Fruit fly (Drosophila melanogaster) whole organism, embryonic: ENCODE data around the gene CG33258.

Experiments
- Atf-2 ChIP-seq: fragments of 200-800 bp; sonication (Bioruptor generic); optimal IDR thresholded peaks from 2 replicates; lab custom pipeline; 2016; ENCODE audit warnings: missing biosample characterization, missing genetic modification characterization
- CG10147 ChIP-seq: fragments of 200-800 bp; sonication (Bioruptor generic); optimal IDR thresholded peaks from 2 replicates; lab custom pipeline; 2019; ENCODE audit warnings: missing biosample characterization, mild to moderate bottlenecking, missing genetic modification characterization, moderate library complexity
- CG11723 ChIP-seq: fragments of 200-800 bp; sonication (Bioruptor generic); optimal IDR thresholded peaks from 2 replicates; lab custom pipeline; 2017; ENCODE audit warnings: missing biosample characterization, mild to moderate bottlenecking, missing genetic modification characterization
- CG12071 ChIP-seq: fragments of 200-800 bp; sonication (Bioruptor generic); optimal IDR thresholded peaks from 3 replicates; lab custom pipeline; 2018; ENCODE audit warnings: missing biosample characterization, mild to moderate bottlenecking, missing genetic modification characterization
- CG13123 ChIP-seq: fragments of 200-800 bp; sonication (Bioruptor generic); optimal IDR thresholded peaks from 2 replicates; lab custom pipeline; 2016; ENCODE audit warnings: missing biosample characterization, missing genetic modification characterization
- CG13296 ChIP-seq: fragments of 200-800 bp; sonication (Bioruptor generic); optimal IDR thresholded peaks from 3 replicates; lab custom pipeline; 2018; ENCODE audit warnings: missing biosample characterization, mild to moderate bottlenecking, missing genetic modification characterization
- CG14014 ChIP-seq: fragments of 200-800 bp; sonication (Bioruptor generic); IDR thresholded peaks from 2 replicates; pipeline ENCODE4 v1.3.6; 2022; ENCODE audit warnings: missing biosample characterization, missing genetic modification characterization
- CG14710 ChIP-seq: fragments of 200-800 bp; sonication (Bioruptor generic); optimal IDR thresholded peaks from 3 replicates; lab custom pipeline; 2019; ENCODE audit warnings: missing biosample characterization, mild to moderate bottlenecking, missing genetic modification characterization, moderate library complexity
- CG15011 ChIP-seq: fragments of 200-800 bp; sonication (Bioruptor generic); optimal IDR thresholded peaks from 3 replicates; lab custom pipeline; 2018; ENCODE audit warnings: missing biosample characterization, mild to moderate bottlenecking, missing genetic modification characterization
- CG15073 ChIP-seq: fragments of 200-800 bp; sonication (Bioruptor generic); optimal IDR thresholded peaks from 2 replicates; lab custom pipeline; 2016; ENCODE audit warnings: missing biosample characterization, missing genetic modification characterization
- CG1529 ChIP-seq: fragments of 200-800 bp; sonication (Bioruptor generic); optimal IDR thresholded peaks from 3 replicates; lab custom pipeline; 2018; ENCODE audit warnings: missing biosample characterization, missing genetic modification characterization
- CG15514 ChIP-seq: fragments of 200-800 bp; sonication (Bioruptor generic); optimal IDR thresholded peaks from 3 replicates; lab custom pipeline; 2017; ENCODE audit warnings: missing biosample characterization, missing genetic modification characterization, mild to moderate bottlenecking, moderate library complexity, missing genetic modification reagents
- CG17912 ChIP-seq: fragments of 200-800 bp; sonication (Bioruptor generic); optimal IDR thresholded peaks from 2 replicates; lab custom pipeline; 2018; ENCODE audit warnings: missing biosample characterization, mild to moderate bottlenecking, missing genetic modification characterization
- CG18011 ChIP-seq: fragments of 200-800 bp; sonication (Bioruptor generic); optimal IDR thresholded peaks from 2 replicates; lab custom pipeline; 2017; ENCODE audit warnings: missing biosample characterization, missing genetic modification characterization, mild to moderate bottlenecking, moderate library complexity, missing genotype
- CG2712 ChIP-seq: fragments of 200-800 bp; optimal IDR thresholded peaks from 3 replicates; lab custom pipeline; 2019; ENCODE audit warnings: missing biosample characterization, mild to moderate bottlenecking, missing genetic modification characterization, moderate library complexity
- CG34422 ChIP-seq: fragments of 200-800 bp; sonication (Bioruptor generic); IDR thresholded peaks from 3 replicates; pipeline ENCODE4 v1.3.6; 2022; ENCODE audit warnings: missing biosample characterization, missing genetic modification characterization
- CG3995 ChIP-seq: fragments of 200-800 bp; sonication (Bioruptor generic); optimal IDR thresholded peaks from 3 replicates; lab custom pipeline; 2016; ENCODE audit warnings: missing biosample characterization, missing genetic modification characterization
- CG43689 ChIP-seq: fragments of 200-800 bp; sonication (Bioruptor generic); IDR thresholded peaks from 2 replicates; pipeline ENCODE4 v1.3.6; 2022; ENCODE audit warnings: missing biosample characterization, missing genetic modification characterization
- CG5180 ChIP-seq: fragments of 200-800 bp; sonication (Bioruptor generic); optimal IDR thresholded peaks from 3 replicates; lab custom pipeline; 2017; ENCODE audit warnings: missing biosample characterization, missing genetic modification characterization, mild to moderate bottlenecking, moderate library complexity, missing genetic modification reagents
- CG5953 ChIP-seq: fragments of 200-800 bp; sonication (Bioruptor generic); IDR thresholded peaks from 2 replicates; pipeline ENCODE4 v1.3.6; 2022; ENCODE audit warnings: missing biosample characterization, missing genetic modification characterization
- CG6689 ChIP-seq: fragments of 200-800 bp; sonication (Bioruptor generic); IDR thresholded peaks from 2 replicates; pipeline ENCODE4 v1.3.6; 2022; ENCODE audit warnings: missing biosample characterization, missing genetic modification characterization
- CG7357 ChIP-seq: fragments of 200-800 bp; sonication (Bioruptor generic); IDR thresholded peaks from 3 replicates; pipeline ENCODE4 v1.3.6; 2022; ENCODE audit warnings: missing biosample characterization, missing genetic modification characterization
- CG7745 ChIP-seq: fragments of 200-800 bp; sonication (Bioruptor generic); optimal IDR thresholded peaks from 2 replicates; lab custom pipeline; 2018; ENCODE audit warnings: missing biosample characterization, mild to moderate bottlenecking, missing genetic modification characterization, moderate library complexity
- CG7963 ChIP-seq: fragments of 200-800 bp; sonication (Bioruptor generic); IDR thresholded peaks from 3 replicates; pipeline ENCODE4 v1.3.6; 2022; ENCODE audit warnings: missing biosample characterization, missing genetic modification characterization; ENCODE audit not compliant: partially characterized antibody
- D19B ChIP-seq: fragments of 200-800 bp; sonication (Bioruptor generic); optimal IDR thresholded peaks from 2 replicates; lab custom pipeline; 2017; ENCODE audit warnings: missing biosample characterization, mild to moderate bottlenecking, missing genetic modification characterization
- Dip3 ChIP-seq: fragments of 200-800 bp; sonication (Bioruptor generic); optimal IDR thresholded peaks from 3 replicates; lab custom pipeline; 2016; ENCODE audit warnings: missing biosample characterization, missing genetic modification characterization
- Dll ChIP-seq: fragments of 200-800 bp; sonication (Bioruptor generic); IDR thresholded peaks from 4 replicates; pipeline ENCODE4 v1.3.6; 2022; ENCODE audit warnings: missing biosample characterization, missing genetic modification characterization; ENCODE audit not compliant: partially characterized antibody
- Lpt ChIP-seq: fragments of >200 bp; optimal IDR thresholded peaks from 2 replicates; lab custom pipeline; 2018; ENCODE audit warnings: missing biosample characterization, missing genetic modification characterization
- Med ChIP-seq: fragments of 200-800 bp; sonication (Bioruptor generic); peaks from one replicate; lab custom pipeline; 2016; ENCODE audit warnings: missing biosample characterization, missing genetic modification characterization, mild to moderate bottlenecking, inconsistent platforms, moderate library complexity
- Mes4 ChIP-seq: fragments of 200-800 bp; sonication (Bioruptor generic); optimal IDR thresholded peaks from 2 replicates; lab custom pipeline; 2016; ENCODE audit warnings: missing biosample characterization, missing genetic modification characterization
- Side ChIP-seq: fragments of 200-800 bp; sonication (Bioruptor generic); optimal IDR thresholded peaks from 2 replicates; lab custom pipeline; 2016; ENCODE audit warnings: missing biosample characterization, missing genetic modification characterization
- Sin3A ChIP-seq: fragments of >200 bp; optimal IDR thresholded peaks from 2 replicates; lab custom pipeline; 2018
- Six4 ChIP-seq: fragments of 200-800 bp; sonication (Bioruptor generic); optimal IDR thresholded peaks from 2 replicates; lab custom pipeline; 2016; ENCODE audit warnings: missing biosample characterization, missing genetic modification characterization
- YL-1 ChIP-seq: fragments of 200-800 bp; sonication (Bioruptor generic); optimal IDR thresholded peaks from 3 replicates; lab custom pipeline; 2017; ENCODE audit warnings: missing biosample characterization, mild to moderate bottlenecking, missing genetic modification characterization
- ap ChIP-seq: fragments of 200-800 bp; sonication (Bioruptor generic); IDR thresholded peaks from 2 replicates; pipeline ENCODE4 v1.3.6; 2022; ENCODE audit warnings: missing biosample characterization, missing genetic modification characterization
- bbx ChIP-seq: fragments of 200-800 bp; sonication (Bioruptor generic); IDR thresholded peaks from 2 replicates; pipeline ENCODE4 v1.3.6; 2022; ENCODE audit warnings: missing biosample characterization, missing genetic modification characterization; ENCODE audit not compliant: partially characterized antibody
- bowl ChIP-seq: fragments of 200-800 bp; sonication (Bioruptor generic); IDR thresholded peaks from 2 replicates; pipeline ENCODE4 v1.3.6; 2022; ENCODE audit warnings: missing biosample characterization, missing genetic modification characterization
- caup ChIP-seq: fragments of 200-800 bp; sonication (Bioruptor generic); optimal IDR thresholded peaks from 3 replicates; lab custom pipeline; 2017; ENCODE audit warnings: missing biosample characterization, mild to moderate bottlenecking, missing genetic modification characterization, moderate library complexity; ENCODE audit not compliant: severe bottlenecking
- dm ChIP-seq: fragments of 200-800 bp; sonication (Bioruptor generic); optimal IDR thresholded peaks from 3 replicates; lab custom pipeline; 2016; ENCODE audit warnings: missing biosample characterization, missing genetic modification characterization
- ewg ChIP-seq: fragments of 200-800 bp; sonication (Bioruptor generic); optimal IDR thresholded peaks from 3 replicates; lab custom pipeline; 2017; ENCODE audit warnings: mild to moderate bottlenecking, missing biosample characterization, missing genetic modification reagents, missing genetic modification characterization
- gsb ChIP-seq: fragments of 200-800 bp; sonication (Bioruptor generic); IDR thresholded peaks from 2 replicates; pipeline ENCODE4 v1.3.6; 2022; ENCODE audit warnings: missing biosample characterization, missing genetic modification characterization
- hth ChIP-seq: fragments of >200 bp; optimal IDR thresholded peaks from 2 replicates; lab custom pipeline; 2017; ENCODE audit warnings: inconsistent platforms
- insv ChIP-seq, 2 experiments: fragments of 200-800 bp; sonication (Bioruptor generic); optimal IDR thresholded peaks; 3 replicates each; lab custom pipeline; 2016 to 2018; ENCODE audit warnings: missing biosample characterization in 2 of 2, missing genetic modification characterization in 2 of 2
- jumu ChIP-seq: fragments of 200-800 bp; sonication (Bioruptor generic); optimal IDR thresholded peaks from 3 replicates; lab custom pipeline; 2016; ENCODE audit warnings: missing biosample characterization, missing genetic modification characterization
- mam ChIP-seq: fragments of 200-800 bp; sonication (Bioruptor generic); optimal IDR thresholded peaks from 3 replicates; lab custom pipeline; 2016; ENCODE audit warnings: missing biosample characterization, missing genetic modification characterization
- pb ChIP-seq: fragments of 200-800 bp; sonication (Bioruptor generic); optimal IDR thresholded peaks from 3 replicates; lab custom pipeline; 2016; ENCODE audit warnings: missing biosample characterization, missing genetic modification characterization
- pho ChIP-seq: fragments of 200-800 bp; sonication (Bioruptor generic); optimal IDR thresholded peaks from 2 replicates; lab custom pipeline; 2016; ENCODE audit warnings: missing biosample characterization, missing genetic modification characterization
- row ChIP-seq: fragments of 200-800 bp; sonication (Bioruptor generic); IDR thresholded peaks from 3 replicates; pipeline ENCODE4 v1.3.6; 2022; ENCODE audit warnings: missing biosample characterization, missing genetic modification characterization
- salm ChIP-seq: fragments of 200-800 bp; sonication (Bioruptor generic); optimal IDR thresholded peaks from 2 replicates; lab custom pipeline; 2018; ENCODE audit warnings: missing biosample characterization, mild to moderate bottlenecking, missing genetic modification characterization
- seq ChIP-seq: fragments of 200-800 bp; sonication (Bioruptor generic); IDR thresholded peaks from 2 replicates; pipeline ENCODE4 v1.3.6; 2022; ENCODE audit warnings: missing biosample characterization, missing genetic modification characterization
- sr ChIP-seq: fragments of 200-800 bp; sonication (Bioruptor generic); IDR thresholded peaks from 3 replicates; pipeline ENCODE4 v1.3.6; 2022; ENCODE audit warnings: missing biosample characterization, missing genetic modification characterization

The CG33258 gene

DNA sequence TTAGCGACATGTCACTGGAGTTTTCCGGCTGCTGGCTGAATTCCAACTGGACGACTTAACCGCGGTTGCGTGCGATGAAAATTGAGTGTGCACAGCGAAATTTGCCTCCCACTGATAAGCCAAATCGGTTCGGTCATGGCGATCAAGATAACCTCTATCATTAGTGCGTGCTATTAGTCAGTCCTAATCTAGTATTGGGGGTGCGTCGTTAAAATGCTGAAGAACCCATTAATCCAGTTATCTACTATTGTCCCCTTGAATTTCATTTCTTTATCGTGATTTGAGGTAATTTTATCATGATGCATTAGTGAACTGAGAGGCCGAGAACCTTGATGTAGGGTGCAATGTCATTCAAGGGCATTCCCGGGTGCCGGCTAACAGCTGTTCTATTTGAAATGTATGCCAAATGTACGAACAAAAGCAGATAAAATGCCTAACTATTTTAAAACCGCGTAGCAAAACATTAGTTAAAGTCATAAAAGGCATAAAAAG is 46.2 kb downstream of the CG33258 start, which contains the start of gene Pgm1 (continued):
- TF ChIP-seq D19B (GFP tag; lab: Kevin White, UChicago) (peak; percentile 74), ap (GFP tag; lab: Robert Waterston, UW) (peak; percentile 81), CG7963 (GFP tag; lab: Robert Waterston, UW) (no peak), CG43689 (no peak), CG13123 (peak; percentile 73), CG17912 (GFP tag; lab: Kevin White, UChicago) (peak; percentile 16), seq (GFP tag; lab: Robert Waterston, UW) (peak; percentile 70), CG15073 (GFP tag; lab: Kevin White, UChicago) (no peak), bowl (GFP tag; lab: Robert Waterston, UW) (no peak), row (peak; percentile 99), hth (lab: Kevin White, UChicago) (no peak), Atf-2 (peak; percentile 89), CG2712 (tag; lab: Kevin White, UChicago) (peak; percentile 77), CG1529 (GFP tag; lab: Kevin White, UChicago) (peak; percentile 65), Dll (GFP tag; lab: Robert Waterston, UW) (peak; percentile 20; the same call in 1 of the 4 replicates), pb (GFP tag; lab: Kevin White, UChicago) (peak; percentile 93), Dip3 (GFP tag; lab: Kevin White, UChicago) (peak; percentile 84), sr (GFP tag; lab: Robert Waterston, UW) (peak; percentile 74; the same call in 2 of the 3 replicates), CG5953 (GFP tag; lab: Robert Waterston, UW) (peak; percentile 60; the same call in 1 of the 2 replicates), CG7357 (GFP tag; lab: Robert Waterston, UW) (0 out of 3 replicates have a peak, but pooled peaks have one; percentile 33), mam (GFP tag; lab: Kevin White, UChicago) (peak; percentile 90), Med (GFP tag; lab: Kevin White, UChicago) (peak; percentile 98), CG14014 (GFP tag; lab: Robert Waterston, UW) (peak; percentile 76), insv (GFP tag; optimal IDR thresholded peaks at IDR 0.05; lab: Kevin White, UChicago) (peak in 1 of 2 experiments; percentile 35), bbx (GFP tag; lab: Robert Waterston, UW) (peak; percentile 9; the same call in 1 of the 2 replicates), Sin3A (no peak), CG15011 (GFP tag; lab: Kevin White, UChicago) (no peak), CG14710 (tag; lab: Kevin White, UChicago) (peak; percentile 45), CG10147 (GFP tag; lab: Kevin White, UChicago) (peak; percentile 79), pho (peak; percentile 86), CG3995 (GFP tag; lab: Kevin White, UChicago) (peak; percentile 49), YL-1 (GFP tag; lab: Kevin White, UChicago) (peak; percentile 61), caup (GFP tag; lab: Kevin White, UChicago) (no peak), CG6689 (GFP tag; lab: Robert Waterston, UW) (peak; percentile 59), CG11723 (GFP tag; lab: Kevin White, UChicago) (peak; percentile 76), Side (peak; percentile 94), jumu (GFP tag; lab: Kevin White, UChicago) (peak; percentile 89), CG34422 (GFP tag; lab: Robert Waterston, UW) (peak; percentile 61), salm (peak; percentile 63), gsb (peak; percentile 50; the same call in 1 of the 2 replicates), Six4 (GFP tag; lab: Kevin White, UChicago) (peak; percentile 81), dm (GFP tag; lab: Kevin White, UChicago) (peak; percentile 77), CG15514 (peak; percentile 80), Lpt (GFP tag; lab: Kevin White, UChicago) (no peak), CG13296 (peak; percentile 86), CG7745 (no peak), ewg (GFP tag; lab: Kevin White, UChicago) (peak; percentile 44), Mes4 (GFP tag; lab: Kevin White, UChicago) (peak; percentile 85), CG5180 (GFP tag; lab: Kevin White, UChicago) (peak; percentile 50), CG18011 (GFP tag; lab: Kevin White, UChicago) (peak; percentile 45), CG12071 (peak; percentile 87)
